Fruit fly (Drosophila melanogaster): ENCODE results near the gene CG32163.

dm6 chr3L:16631844-16632537 lies 45.0 kb downstream of the CG32163 start:
- peak; percentile 19 for TF ChIP-seq EcR (GFP tag; optimal IDR thresholded peaks at IDR 0.05)
- TF ChIP-seq CG32121 (GFP tag; IDR thresholded peaks at IDR 0.05): no peak
- no peak for TF ChIP-seq Snoo (tag; optimal IDR thresholded peaks at IDR 0.05)
